Worm (Caenorhabditis elegans): ENCODE measurements around the gene C50H2.13.

The C50H2.13 gene

DNA sequence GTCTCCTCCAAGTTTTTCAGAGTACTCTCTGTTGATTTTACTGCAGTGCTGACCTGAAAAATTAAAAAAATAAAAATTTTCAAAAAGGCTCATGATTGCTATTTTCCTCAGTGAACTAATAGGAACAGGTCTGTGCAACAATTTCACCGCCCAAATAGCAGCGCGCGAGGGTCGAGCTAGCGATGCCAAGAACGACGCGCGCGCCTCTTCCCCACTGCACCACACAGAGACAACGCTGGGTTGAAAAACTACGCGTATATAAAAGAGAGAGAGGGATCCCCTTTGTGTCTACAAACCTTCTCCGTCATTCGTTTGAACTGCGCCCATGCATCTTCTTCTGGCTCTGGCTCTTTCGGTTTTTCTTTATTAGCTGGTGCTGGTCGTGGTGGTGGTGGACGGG is 43.8 kb downstream of the C50H2.13 start (continued):
- TF ChIP-seq sdz-12 (GFP tag; optimal IDR thresholded peaks at IDR 0.05) (no peak), lin-39 (tag; optimal IDR thresholded peaks at IDR 0.05) (no peak), skn-1 (tag; optimal IDR thresholded peaks at IDR 0.05) (no peak), hlh-30 (tag; optimal IDR thresholded peaks at IDR 0.05; ENCODE audit: insufficient read depth) (peak; percentile 62), daf-12 (tag; optimal IDR thresholded peaks at IDR 0.05) (no peak), hlh-11 (tag; optimal IDR thresholded peaks at IDR 0.05) (peak; percentile 69), nhr-237 (tag; optimal IDR thresholded peaks at IDR 0.05) (no peak), zfp-2 (tag; optimal IDR thresholded peaks at IDR 0.05) (peak; percentile 47), fos-1 (tag; optimal IDR thresholded peaks at IDR 0.05) (no peak), saeg-2 (GFP tag; IDR thresholded peaks at IDR 0.05) (peak; percentile 65; the same call in 1 of the 2 replicates), ztf-11 (tag; optimal IDR thresholded peaks at IDR 0.05) (no peak), daf-16 (GFP tag; optimal IDR thresholded peaks at IDR 0.05) (peak; percentile 79 to 96), daf-16 (tag; optimal IDR thresholded peaks at IDR 0.05) (no peak), nhr-111 (GFP tag; optimal IDR thresholded peaks at IDR 0.05) (peak; percentile 94), D1046.2 (GFP tag; IDR thresholded peaks at IDR 0.05) (peak; percentile 90), lsy-2 (tag; optimal IDR thresholded peaks at IDR 0.05) (peak in 1 of 2 experiments; percentile 58), attf-4 (tag; optimal IDR thresholded peaks at IDR 0.05) (no peak), pha-4 (GFP tag; IDR thresholded peaks at IDR 0.05) (peak; percentile 96), pha-4 (tag; optimal IDR thresholded peaks at IDR 0.05) (no peak), unc-130 (GFP tag; optimal IDR thresholded peaks at IDR 0.05) (peak; percentile 82), nhr-76 (tag; optimal IDR thresholded peaks at IDR 0.05) (no peak), ceh-28 (tag; optimal IDR thresholded peaks at IDR 0.05) (no peak), ZK546.5 (tag; optimal IDR thresholded peaks at IDR 0.05) (no peak), lir-3 (tag; optimal IDR thresholded peaks at IDR 0.05) (peak; percentile 83), lin-1 (GFP tag; IDR thresholded peaks at IDR 0.05) (peak; percentile 94)

ce11 chrV:9974264-9974663 is 47.9 kb downstream of the C50H2.13 start:
- TF ChIP-seq zag-1 (tag; optimal IDR thresholded peaks at IDR 0.05) (no peak), ctbp-1 (GFP tag; IDR thresholded peaks at IDR 0.05) (0 out of 2 replicates have a peak, but pooled peaks have one; percentile 37), set-16 (GFP tag; IDR thresholded peaks at IDR 0.05) (0 out of 2 replicates have a peak, but pooled peaks have one; percentile 6), fkh-10 (GFP tag; optimal IDR thresholded peaks at IDR 0.05) (peak; percentile 87), rbr-2 (tag; optimal IDR thresholded peaks at IDR 0.05) (peak; percentile 25), nhr-76 (tag; optimal IDR thresholded peaks at IDR 0.05) (no peak), attf-4 (tag; optimal IDR thresholded peaks at IDR 0.05) (no peak), Y5F2A.4 (GFP tag; optimal IDR thresholded peaks at IDR 0.05) (no peak), T26A8.4 (GFP tag; IDR thresholded peaks at IDR 0.05) (no peak), D1046.2 (GFP tag; IDR thresholded peaks at IDR 0.05) (no peak), nhr-111 (GFP tag; optimal IDR thresholded peaks at IDR 0.05) (no peak), lin-1 (GFP tag; IDR thresholded peaks at IDR 0.05) (no peak), F26F4.8 (GFP tag; conservative IDR thresholded peaks at IDR 0.05) (no peak), aly-2 (tag; optimal IDR thresholded peaks at IDR 0.05) (no peak), F44E2.7 (GFP tag; IDR thresholded peaks at IDR 0.05) (no peak), lim-7 (GFP tag; IDR thresholded peaks at IDR 0.05) (no peak), lsy-2 (tag; optimal IDR thresholded peaks at IDR 0.05) (peak in 1 of 2 experiments; percentile 30), nhr-77 (tag; optimal IDR thresholded peaks at IDR 0.05) (no peak), tra-1 (GFP tag; IDR thresholded peaks at IDR 0.05) (no peak), sdz-12 (GFP tag; optimal IDR thresholded peaks at IDR 0.05) (no peak), ztf-7 (tag; optimal IDR thresholded peaks at IDR 0.05) (no peak), mdl-1 (tag; optimal IDR thresholded peaks at IDR 0.05) (no peak), zfp-3 (GFP tag; conservative IDR thresholded peaks at IDR 0.05) (no peak), lin-29 (GFP tag; IDR thresholded peaks at IDR 0.05) (no peak), hmg-1.1 (GFP tag; IDR thresholded peaks at IDR 0.05) (0 out of 2 replicates have a peak, but pooled peaks have one; percentile 26), nhr-48 (tag; optimal IDR thresholded peaks at IDR 0.05) (no peak), nhr-102 (tag; optimal IDR thresholded peaks at IDR 0.05) (no peak), ztf-11 (tag; optimal IDR thresholded peaks at IDR 0.05) (no peak), hif-1 (tag; optimal IDR thresholded peaks at IDR 0.05) (no peak), dmd-8 (GFP tag; IDR thresholded peaks at IDR 0.05) (no peak), ceh-32 (tag; optimal IDR thresholded peaks at IDR 0.05; ENCODE audit: poor library complexity) (no peak), fos-1 (tag; optimal IDR thresholded peaks at IDR 0.05) (no peak), ceh-62 (tag; optimal IDR thresholded peaks at IDR 0.05) (no peak), dmd-6 (GFP tag; IDR thresholded peaks at IDR 0.05) (no peak), cey-2 (tag; optimal IDR thresholded peaks at IDR 0.05; ENCODE audit: borderline replicate concordance, insufficient read depth) (no peak)

All from whole organism, L4 larva.